Fruit fly (Drosophila melanogaster): ENCODE results near the gene Whamy.

The Whamy gene

dm6 chr3R:9747875-9747899 is 26.5 kb downstream of the Whamy start, which contains the start of gene PpD3:
TSS of gene PpD3 (plus strand) at chr3R:9747875.
- no peak for TF ChIP-seq odd (GFP tag; optimal IDR thresholded peaks at IDR 0.05)
- no peak for TF ChIP-seq CG14710 (tag; optimal IDR thresholded peaks at IDR 0.05)
- no peak for TF ChIP-seq CG9797 (GFP tag; optimal IDR thresholded peaks at IDR 0.05)
- TF ChIP-seq BEAF-32 (GFP tag; optimal IDR thresholded peaks at IDR 0.05) = peak; percentile 42
- no peak for TF ChIP-seq Ets65A (GFP tag)

dm6 chr3R:9747272-9747874 is 26.8 kb downstream of the Whamy start, which contains the start of gene CG12948:
TSS of gene CG12948 (minus strand) at chr3R:9747744.
- TF ChIP-seq Gug (GFP tag; IDR thresholded peaks at IDR 0.05) (peak; percentile 6; the same call in 1 of the 4 replicates), CG2889 (GFP tag; IDR thresholded peaks at IDR 0.05) (no peak), jing (GFP tag; optimal IDR thresholded peaks at IDR 0.05) (no peak), D (optimal IDR thresholded peaks at IDR 0.05) (no peak), D (GFP tag; optimal IDR thresholded peaks at IDR 0.05) (no peak), TFAM (GFP tag; optimal IDR thresholded peaks at IDR 0.05) (no peak), Bdp1 (GFP tag; optimal IDR thresholded peaks at IDR 0.05) (peak; percentile 23), Bteb2 (GFP tag; optimal IDR thresholded peaks at IDR 0.05) (peak; percentile 16), bigmax (GFP tag; optimal IDR thresholded peaks at IDR 0.05) (no peak), pzg (GFP tag; optimal IDR thresholded peaks at IDR 0.05) (peak; percentile 23), Tbp (GFP tag; optimal IDR thresholded peaks at IDR 0.05) (no peak), aop (GFP tag; IDR thresholded peaks at IDR 0.05) (no peak), CG13775 (GFP tag; optimal IDR thresholded peaks at IDR 0.05) (peak; percentile 57), CG13424 (tag; optimal IDR thresholded peaks at IDR 0.05) (peak; percentile 69), Hsf (GFP tag; optimal IDR thresholded peaks at IDR 0.05) (peak; percentile 54), oc (tag; optimal IDR thresholded peaks at IDR 0.05) (no peak), gem (tag; optimal IDR thresholded peaks at IDR 0.05) (no peak), zfh1 (GFP tag; IDR thresholded peaks at IDR 0.05) (no peak; the same call in 2 of the 3 replicates), CG17912 (GFP tag; optimal IDR thresholded peaks at IDR 0.05) (no peak), CG1603 (tag; optimal IDR thresholded peaks at IDR 0.05) (peak; percentile 50), Dbx (GFP tag; IDR thresholded peaks at IDR 0.05) (peak; percentile 11; the same call in 1 of the 3 replicates), CG6765 (GFP tag; optimal IDR thresholded peaks at IDR 0.05) (no peak), NfI (GFP tag; optimal IDR thresholded peaks at IDR 0.05) (no peak), al (GFP tag; IDR thresholded peaks at IDR 0.05) (peak; percentile 42; the same call in 1 of the 2 replicates), MTF-1 (GFP tag; optimal IDR thresholded peaks at IDR 0.05; ENCODE audit: borderline replicate concordance) (no peak), pita (GFP tag; optimal IDR thresholded peaks at IDR 0.05) (no peak), phol (tag; optimal IDR thresholded peaks at IDR 0.05) (peak; percentile 45), CG31365 (tag; optimal IDR thresholded peaks at IDR 0.05) (peak; percentile 19), CG15696 (tag; optimal IDR thresholded peaks at IDR 0.05) (peak; percentile 57), tap (tag; optimal IDR thresholded peaks at IDR 0.05) (no peak), CG4820 (GFP tag; optimal IDR thresholded peaks at IDR 0.05) (peak; percentile 46), CG33213 (GFP tag; optimal IDR thresholded peaks at IDR 0.05) (peak; percentile 30), CG15479 (GFP tag; optimal IDR thresholded peaks at IDR 0.05) (peak; percentile 46), CG7928 (GFP tag; optimal IDR thresholded peaks at IDR 0.05) (no peak), Deaf1 (tag; optimal IDR thresholded peaks at IDR 0.05) (no peak), Gsc (GFP tag; IDR thresholded peaks at IDR 0.05) (no peak), chn (GFP tag; optimal IDR thresholded peaks at IDR 0.05) (peak; percentile 21), Camta (GFP tag; optimal IDR thresholded peaks at IDR 0.05) (peak; percentile 48), gro (GFP tag; optimal IDR thresholded peaks at IDR 0.05) (peak; percentile 55), CG1832 (GFP tag; optimal IDR thresholded peaks at IDR 0.05) (no peak), hb (GFP tag; IDR thresholded peaks at IDR 0.05; ENCODE audit: partially characterized antibody) (peak; percentile 88), maf-S (GFP tag; optimal IDR thresholded peaks at IDR 0.05) (peak; percentile 56), lov (optimal IDR thresholded peaks at IDR 0.05) (no peak), lov (GFP tag; IDR thresholded peaks at IDR 0.05) (no peak), Dll (GFP tag; IDR thresholded peaks at IDR 0.05; ENCODE audit: partially characterized antibody) (peak; percentile 99), CG10147 (GFP tag; optimal IDR thresholded peaks at IDR 0.05) (no peak)

All from whole organism, embryonic.